Fruit fly (Drosophila melanogaster) whole organism, wandering third instar larva: Measurements from ENCODE around the gene Rab10.

Experiments
- OdsH ChIP-seq: fragments of 200-800 bp; sonication (Bioruptor generic); optimal IDR thresholded peaks from 2 replicates; lab custom pipeline; 2016; ENCODE audit warnings: missing biosample characterization, mild to moderate bottlenecking, missing genetic modification characterization
- br ChIP-seq: fragments of 200-800 bp; sonication (Bioruptor generic); optimal IDR thresholded peaks from 2 replicates; lab custom pipeline; 2016; ENCODE audit warnings: missing biosample characterization, missing genetic modification characterization
- brk ChIP-seq: fragments of 200-800 bp; sonication (Bioruptor generic); optimal IDR thresholded peaks from 2 replicates; lab custom pipeline; 2016; ENCODE audit warnings: missing biosample characterization, mild to moderate bottlenecking, missing genetic modification characterization
- dl ChIP-seq, 2 experiments: fragments of 175-275, 200-275 bp in 1 of 2; fragments of 200-275 bp in 1 of 2; sonication (Bioruptor generic); optimal IDR thresholded peaks; lab custom pipeline; 2018; ENCODE audit warnings: mild to moderate bottlenecking in 2 of 2, missing biosample characterization in 2 of 2, missing genetic modification characterization in 2 of 2, moderate library complexity in 2 of 2; ENCODE audit not compliant: partially characterized antibody in 2 of 2, insufficient read depth in 1 of 2
- dmrt93B ChIP-seq: fragments of 200-800 bp; sonication (Bioruptor generic); optimal IDR thresholded peaks from 2 replicates; lab custom pipeline; 2018; ENCODE audit warnings: missing biosample characterization, mild to moderate bottlenecking, missing genetic modification characterization
- dsf ChIP-seq: sonication (Bioruptor generic); optimal IDR thresholded peaks from 2 replicates; lab custom pipeline; 2016; ENCODE audit warnings: missing biosample characterization, missing genetic modification characterization, borderline replicate concordance
- fru ChIP-seq: fragments of 200-800 bp; sonication (Bioruptor generic); optimal IDR thresholded peaks from 3 replicates; lab custom pipeline; 2016; ENCODE audit warnings: missing biosample characterization, mild to moderate bottlenecking, missing genetic modification characterization
- pan ChIP-seq: fragments of >200 bp; optimal IDR thresholded peaks from 2 replicates; lab custom pipeline; 2017
- sv ChIP-seq: fragments of 200-800 bp; sonication (Bioruptor generic); optimal IDR thresholded peaks from 3 replicates; lab custom pipeline; 2016; ENCODE audit warnings: missing biosample characterization, missing genetic modification characterization
- usp ChIP-seq: fragments of >200 bp; optimal IDR thresholded peaks from 2 replicates; lab custom pipeline; 2017; ENCODE audit warnings: missing biosample characterization, missing genetic modification characterization

dm6 chrX:20243274-20243839, 7.8 kb upstream of the Rab10 start:
- TF ChIP-seq brk (GFP tag; lab: Kevin White, UChicago) (no peak), fru (GFP tag; lab: Kevin White, UChicago) (no peak), pan (no peak), dl (GFP tag; optimal IDR thresholded peaks at IDR 0.05; lab: Kevin White, UChicago; ENCODE audit: insufficient read depth in 1 of 2, partially characterized antibody in 2 of 2) (no peak), sv (no peak), dmrt93B (GFP tag; lab: Kevin White, UChicago) (no peak), dsf (GFP tag; lab: Kevin White, UChicago) (no peak), br (GFP tag; lab: Kevin White, UChicago) (no peak), usp (GFP tag; lab: Kevin White, UChicago) (no peak), OdsH (GFP tag; lab: Kevin White, UChicago) (no peak)
